Worm (Caenorhabditis elegans) whole organism, L4/young adult: ENCODE measurements around the gene nspb-12.

ENCODE experiments used
- W03F9.2 ChIP-seq: fragments of 150-350 bp; optimal IDR thresholded peaks from 2 replicates; lab custom pipeline; 2014; ENCODE audit warnings: missing biosample characterization, missing genetic modification characterization
- dao-5 ChIP-seq: sonication (generic microtip); optimal IDR thresholded peaks from 2 replicates; lab custom pipeline; 2016; ENCODE audit warnings: missing genotype, missing genetic modification characterization, moderate library complexity, missing compliant biosample characterization

DNA sequence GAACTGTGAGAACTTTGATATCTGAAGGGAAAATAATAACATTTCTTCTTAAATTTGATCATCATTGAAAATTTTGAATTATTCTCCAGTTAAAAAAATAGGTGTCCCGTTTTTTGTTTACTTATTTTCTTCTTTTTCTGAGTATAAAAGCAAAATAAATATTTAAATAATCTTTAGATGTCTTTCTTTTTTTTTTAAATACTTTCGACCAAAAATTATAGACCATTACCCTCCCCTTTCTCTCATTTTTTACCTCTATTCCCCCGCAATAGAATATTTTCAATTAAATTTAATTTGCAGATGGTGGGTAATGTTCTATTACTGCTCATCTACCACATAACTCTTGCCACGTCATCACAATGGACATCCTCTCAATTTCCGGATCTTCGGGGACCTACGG is 5.1 kb upstream of the nspb-12 start, which contains the start of gene molo-1:
- TF ChIP-seq W03F9.2 (tag; lab: Kevin White, UChicago) (no peak), dao-5 (tag; lab: Kevin White, UChicago) (no peak)
